Fruit fly (Drosophila melanogaster): ENCODE measurements around the gene CG11601.
A peak's percentile ranks its signal among the peaks of the same experiment; 100 is the strongest.

CG11601 gene

dm6 chr2L:249048-249825, 33.8 kb downstream of the CG11601 start:
- TF ChIP-seq Gug (GFP tag; IDR thresholded peaks at IDR 0.05) (0 out of 4 replicates have a peak, but pooled peaks have one; percentile 19), bsh (GFP tag; optimal IDR thresholded peaks at IDR 0.05) (peak; percentile 23 to 44), Trl (optimal IDR thresholded peaks at IDR 0.05) (peak; percentile 95 to 97), Trl (GFP tag; optimal IDR thresholded peaks at IDR 0.05) (peak; percentile 31), scrt (GFP tag; optimal IDR thresholded peaks at IDR 0.05) (peak; percentile 39), CG15479 (GFP tag; optimal IDR thresholded peaks at IDR 0.05) (peak; percentile 87), grn (GFP tag; optimal IDR thresholded peaks at IDR 0.05) (no peak), Nf-YB (GFP tag; optimal IDR thresholded peaks at IDR 0.05) (peak; percentile 42), sqz (GFP tag; optimal IDR thresholded peaks at IDR 0.05) (peak; percentile 68), dmrt99B (tag; optimal IDR thresholded peaks at IDR 0.05) (peak; percentile 13), Sox102F (GFP tag; optimal IDR thresholded peaks at IDR 0.05) (peak; percentile 42), nerfin-1 (tag; optimal IDR thresholded peaks at IDR 0.05) (peak; percentile 3), Optix (GFP tag; IDR thresholded peaks at IDR 0.05) (no peak), Dll (GFP tag; IDR thresholded peaks at IDR 0.05; ENCODE audit: partially characterized antibody) (peak; percentile 54; the same call in 3 of the 4 replicates), vvl (GFP tag; IDR thresholded peaks at IDR 0.05) (peak; percentile 65), Stat92E (GFP tag; optimal IDR thresholded peaks at IDR 0.05) (peak in 1 of 3 experiments; percentile 15), CG10543 (GFP tag; optimal IDR thresholded peaks at IDR 0.05) (peak; percentile 28), eve (GFP tag; optimal IDR thresholded peaks at IDR 0.05) (peak in 1 of 2 experiments; percentile 48), Bgb (GFP tag; IDR thresholded peaks at IDR 0.05; ENCODE audit: partially characterized antibody) (peak; percentile 12; the same call in 1 of the 2 replicates), tll (GFP tag; optimal IDR thresholded peaks at IDR 0.05) (no peak), zen2 (GFP tag; IDR thresholded peaks at IDR 0.05; ENCODE audit: partially characterized antibody) (peak; percentile 82), ranshi (GFP tag; IDR thresholded peaks at IDR 0.05) (no peak), Nf-YC (tag; optimal IDR thresholded peaks at IDR 0.05) (peak; percentile 25), Xrp1 (GFP tag; IDR thresholded peaks at IDR 0.05) (peak; percentile 32; the same call in 1 of the 2 replicates), ewg (GFP tag; optimal IDR thresholded peaks at IDR 0.05) (peak; percentile 60), dmrt11E (tag; optimal IDR thresholded peaks at IDR 0.05) (peak; percentile 5), kni (GFP tag; optimal IDR thresholded peaks at IDR 0.05) (peak; percentile 94), ci (GFP tag; IDR thresholded peaks at IDR 0.05) (peak; percentile 55; the same call in 2 of the 3 replicates), CG8388 (GFP tag; optimal IDR thresholded peaks at IDR 0.05) (peak; percentile 24), CG34224 (GFP tag; IDR thresholded peaks at IDR 0.05; ENCODE audit: partially characterized antibody) (peak; percentile 61), psq (GFP tag; optimal IDR thresholded peaks at IDR 0.05) (peak; percentile 47), CG7987 (GFP tag; optimal IDR thresholded peaks at IDR 0.05) (peak; percentile 22), CG16863 (GFP tag; optimal IDR thresholded peaks at IDR 0.05) (peak; percentile 32), CG18262 (tag; optimal IDR thresholded peaks at IDR 0.05) (peak; percentile 31), CG34376 (GFP tag; optimal IDR thresholded peaks at IDR 0.05) (peak; percentile 21), Deaf1 (tag; optimal IDR thresholded peaks at IDR 0.05) (peak; percentile 75), gce (GFP tag; IDR thresholded peaks at IDR 0.05) (0 out of 3 replicates have a peak, but pooled peaks have one; percentile 17), tio (GFP tag; optimal IDR thresholded peaks at IDR 0.05) (peak; percentile 13), gem (tag; optimal IDR thresholded peaks at IDR 0.05) (peak; percentile 47), az2 (GFP tag; optimal IDR thresholded peaks at IDR 0.05) (peak; percentile 42), sens (GFP tag) (peak; percentile 87), lmd (GFP tag; IDR thresholded peaks at IDR 0.05) (no peak), Pdp1 (GFP tag; optimal IDR thresholded peaks at IDR 0.05) (peak in 1 of 2 experiments; percentile 42), bbx (GFP tag; IDR thresholded peaks at IDR 0.05; ENCODE audit: partially characterized antibody) (peak; percentile 10; the same call in 1 of the 2 replicates), CHES-1-like (GFP tag; optimal IDR thresholded peaks at IDR 0.05) (peak; percentile 26), Vsx1 (GFP tag; optimal IDR thresholded peaks at IDR 0.05) (peak; percentile 9), CG10979 (tag; optimal IDR thresholded peaks at IDR 0.05) (peak; percentile 15)

All from whole organism, embryonic.